Worm (Caenorhabditis elegans) whole organism, L4/young adult: ENCODE measurements around the gene R13A5.7.

ENCODE experiments used
- W03F9.2 ChIP-seq: fragments of 150-350 bp; optimal IDR thresholded peaks from 2 replicates; lab custom pipeline; 2014; ENCODE audit warnings: missing biosample characterization, missing genetic modification characterization
- dao-5 ChIP-seq: sonication (generic microtip); optimal IDR thresholded peaks from 2 replicates; lab custom pipeline; 2016; ENCODE audit warnings: missing genotype, missing genetic modification characterization, moderate library complexity, missing compliant biosample characterization
- him-1 ChIP-seq: sonication (generic microtip); optimal IDR thresholded peaks from 2 replicates; lab custom pipeline; 2016; ENCODE audit warnings: missing genotype, missing genetic modification reagents, missing genetic modification characterization, missing compliant biosample characterization

- no peak for TF ChIP-seq him-1 (tag; lab: Kevin White, UChicago)
- TF ChIP-seq W03F9.2 = no peak
- TF ChIP-seq dao-5 (tag; lab: Kevin White, UChicago) = no peak
Observed at ce11 chrIII:7552859-7553258, 17.1 kb downstream of the R13A5.7 start.
